Comparison of ENCODE assay signal across 1 fruit fly cellular context in the genomic region with DNA sequence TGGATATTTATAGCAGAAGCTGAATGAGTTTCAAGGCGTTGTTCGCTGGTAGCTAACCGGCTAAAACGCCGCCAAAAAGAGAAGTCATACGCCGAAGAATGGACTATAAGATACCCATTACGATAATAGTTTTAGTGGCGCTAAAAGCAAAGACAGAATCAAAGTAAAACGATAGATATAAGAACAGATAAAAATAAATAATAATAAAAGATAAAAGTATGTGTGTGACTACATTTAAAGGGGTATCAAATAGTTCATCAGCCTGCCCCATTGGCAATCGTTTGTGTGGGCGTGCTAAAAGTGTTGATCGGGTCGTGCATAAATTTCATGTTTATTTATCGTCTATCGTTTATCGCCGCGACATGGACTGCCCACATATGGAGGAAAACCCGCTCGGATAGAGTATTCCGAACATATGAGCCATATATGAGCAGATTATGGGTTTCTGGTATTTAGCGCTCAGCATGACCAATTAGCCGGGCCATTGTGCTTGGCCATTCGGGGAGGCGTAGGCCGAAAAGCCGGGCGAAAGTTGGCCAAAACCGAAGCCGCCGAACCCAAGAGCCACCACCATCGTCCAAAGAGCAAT.
TF ChIP-seq lines count a peak whose summit lies in the region.

No protein-coding gene starts in this region.

TF ChIP-seq in whole organism, embryonic, 481 proteins besides CTCF, POLR2A, EP300 and RAD21 (continued from another document):
- TF ChIP-seq Lpt (GFP tag; optimal IDR thresholded peaks at IDR 0.05; lab: Kevin White, UChicago) (no peak), CoRest (tag; optimal IDR thresholded peaks at IDR 0.05; lab: Kevin White, UChicago) (peak; percentile 80), insv (GFP tag; optimal IDR thresholded peaks at IDR 0.05; lab: Kevin White, UChicago) (no peak), ash1 (GFP tag; optimal IDR thresholded peaks at IDR 0.05; lab: Kevin White, UChicago) (no peak), CG2120 (GFP tag; optimal IDR thresholded peaks at IDR 0.05; lab: Kevin White, UChicago) (peak; percentile 69), odd (GFP tag; optimal IDR thresholded peaks at IDR 0.05; lab: Kevin White, UChicago) (peak; percentile 55), CG16863 (GFP tag; optimal IDR thresholded peaks at IDR 0.05; lab: Kevin White, UChicago) (no peak), CrebB (tag; optimal IDR thresholded peaks at IDR 0.05; lab: Kevin White, UChicago) (no peak), CG16813 (GFP tag; IDR thresholded peaks at IDR 0.05; lab: Robert Waterston, UW; ENCODE audit: partially characterized antibody) (peak; percentile 49; the same call in 2 of the 3 replicates), CG14014 (GFP tag; IDR thresholded peaks at IDR 0.05; lab: Robert Waterston, UW) (peak; percentile 79), Dad (GFP tag; optimal IDR thresholded peaks at IDR 0.05; lab: Kevin White, UChicago) (peak; percentile 18), CG31388 (GFP tag; optimal IDR thresholded peaks at IDR 0.05; lab: Kevin White, UChicago) (no peak), CG1024 (GFP tag; IDR thresholded peaks at IDR 0.05; lab: Robert Waterston, UW) (no peak), toy (GFP tag; IDR thresholded peaks at IDR 0.05; lab: Robert Waterston, UW) (no peak; the same call in 1 of the 2 replicates), hb (GFP tag; IDR thresholded peaks at IDR 0.05; lab: Robert Waterston, UW; ENCODE audit: partially characterized antibody) (0 out of 3 replicates have a peak, but pooled peaks have one; percentile 56), en (GFP tag; optimal IDR thresholded peaks at IDR 0.05; lab: Kevin White, UChicago) (no peak), CG4328 (GFP tag; optimal IDR thresholded peaks at IDR 0.05; lab: Kevin White, UChicago) (no peak), sob (GFP tag; IDR thresholded peaks at IDR 0.05; lab: Robert Waterston, UW) (peak; percentile 79), eve (GFP tag; optimal IDR thresholded peaks at IDR 0.05; lab: Kevin White, UChicago) (no peak), psq (GFP tag; optimal IDR thresholded peaks at IDR 0.05; lab: Kevin White, UChicago) (no peak), ap (GFP tag; IDR thresholded peaks at IDR 0.05; lab: Robert Waterston, UW) (peak; percentile 52), Aef1 (GFP tag; IDR thresholded peaks at IDR 0.05; lab: Robert Waterston, UW) (peak; percentile 64), lab (GFP tag; optimal IDR thresholded peaks at IDR 0.05; lab: Kevin White, UChicago) (peak; percentile 73), CG14441 (GFP tag; IDR thresholded peaks at IDR 0.05; lab: Robert Waterston, UW) (peak; percentile 86), CG9437 (GFP tag; optimal IDR thresholded peaks at IDR 0.05; lab: Kevin White, UChicago) (peak; percentile 45), CG33213 (GFP tag; optimal IDR thresholded peaks at IDR 0.05; lab: Kevin White, UChicago) (no peak), CkIIα-i1 (GFP tag; IDR thresholded peaks at IDR 0.05; lab: Robert Waterston, UW) (no peak), CG6854 (GFP tag; optimal IDR thresholded peaks at IDR 0.05; lab: Kevin White, UChicago) (no peak), D (optimal IDR thresholded peaks at IDR 0.05; lab: Kevin White, UChicago) (no peak), D (GFP tag; optimal IDR thresholded peaks at IDR 0.05; lab: Kevin White, UChicago) (no peak), shn (GFP tag; optimal IDR thresholded peaks at IDR 0.05; lab: Kevin White, UChicago) (no peak), run (tag; optimal IDR thresholded peaks at IDR 0.05; lab: Kevin White, UChicago) (peak; percentile 12), Dip3 (GFP tag; optimal IDR thresholded peaks at IDR 0.05; lab: Kevin White, UChicago) (peak; percentile 54), vfl (GFP tag; optimal IDR thresholded peaks at IDR 0.05; lab: Kevin White, UChicago) (no peak), CG14667 (GFP tag; IDR thresholded peaks at IDR 0.05; lab: Robert Waterston, UW) (peak; percentile 44; the same call in 1 of the 2 replicates), CG4360 (GFP tag; IDR thresholded peaks at IDR 0.05; lab: Robert Waterston, UW) (no peak), ttk (GFP tag; IDR thresholded peaks at IDR 0.05; lab: Robert Waterston, UW) (peak; percentile 63), TFAM (GFP tag; optimal IDR thresholded peaks at IDR 0.05; lab: Kevin White, UChicago) (no peak)
